Worm (Caenorhabditis elegans) whole organism, L1 larva: ENCODE data around the gene R12B2.6.

Experiments
- C16A3.4 ChIP-seq: fragments of 150-350 bp; optimal IDR thresholded peaks from 2 replicates; lab custom pipeline; 2014; ENCODE audit warnings: missing biosample characterization, missing genetic modification characterization
- C34B4.2 ChIP-seq: sonication (generic microtip); optimal IDR thresholded peaks from 2 replicates; lab custom pipeline; 2017; ENCODE audit warnings: mild to moderate bottlenecking, missing genetic modification characterization, missing compliant biosample characterization
- F16B12.6 ChIP-seq: fragments of 150-350 bp; optimal IDR thresholded peaks from 2 replicates; lab custom pipeline; 2014; ENCODE audit warnings: missing biosample characterization, missing genetic modification characterization
- Y116A8C.19 ChIP-seq: sonication (generic microtip); optimal IDR thresholded peaks from 2 replicates; lab custom pipeline; 2016; ENCODE audit warnings: missing compliant biosample characterization, missing genetic modification characterization, borderline replicate concordance
- ama-1 ChIP-seq: fragments of 150-350 bp; optimal IDR thresholded peaks from 2 replicates; lab custom pipeline; 2014
- blmp-1 ChIP-seq: fragments of 150-350 bp; optimal IDR thresholded peaks from 2 replicates; lab custom pipeline; 2014; ENCODE audit warnings: missing biosample characterization, missing genetic modification characterization
- ceh-82 ChIP-seq, 3 experiments: fragments of 150-350 bp in 1 of 3; sonication (generic microtip) in 2 of 3; optimal IDR thresholded peaks; 2 replicates each; lab custom pipeline; 2014 to 2017; ENCODE audit warnings: missing biosample characterization in 3 of 3, missing genetic modification characterization in 3 of 3
- ces-1 ChIP-seq: fragments of 150-350 bp; optimal IDR thresholded peaks from 2 replicates; lab custom pipeline; 2014; ENCODE audit warnings: missing biosample characterization, missing genetic modification reagents, missing genetic modification characterization
- dsc-1 ChIP-seq: sonication (generic microtip); optimal IDR thresholded peaks from 2 replicates; lab custom pipeline; 2016; ENCODE audit warnings: mild to moderate bottlenecking, missing genetic modification characterization, missing compliant biosample characterization
- efl-1 ChIP-seq, 4 experiments: fragments of 150-350 bp; optimal IDR thresholded peaks in 3 of 4; peaks in 1 of 4; 1 replicate in 1 of 4; 2 replicates in 3 of 4; lab custom pipeline; 2014; ENCODE audit warnings: missing biosample characterization in 2 of 4, missing genetic modification characterization in 2 of 4, missing genetic modification reagents in 2 of 4
- efl-3 ChIP-seq: fragments of 200-800 bp; sonication (Bioruptor generic); optimal IDR thresholded peaks from 2 replicates; lab custom pipeline; 2018; ENCODE audit warnings: mild to moderate bottlenecking, missing genetic modification characterization, missing compliant biosample characterization
- egl-27 ChIP-seq, 2 experiments: fragments of 150-350 bp in 1 of 2; sonication (generic microtip); optimal IDR thresholded peaks; 3 replicates each; lab custom pipeline; 2017 to 2018; ENCODE audit warnings: missing biosample characterization in 2 of 2, missing genetic modification characterization in 2 of 2, missing genetic modification reagents in 2 of 2
- ets-5 ChIP-seq: fragments of 200-800 bp; sonication (Bioruptor generic); IDR thresholded peaks from 2 replicates; pipeline ENCODE4 v1.3.6; 2022; ENCODE audit warnings: missing genetic modification characterization, missing compliant biosample characterization
- fkh-4 ChIP-seq: sonication (generic microtip); optimal IDR thresholded peaks from 2 replicates; lab custom pipeline; 2016; ENCODE audit warnings: missing compliant biosample characterization, missing genetic modification characterization, borderline replicate concordance
- fkh-8 ChIP-seq: sonication (generic microtip); optimal IDR thresholded peaks from 2 replicates; lab custom pipeline; 2016; ENCODE audit warnings: mild to moderate bottlenecking, missing genetic modification characterization, missing compliant biosample characterization
- fos-1 ChIP-seq: fragments of 150-350 bp; optimal IDR thresholded peaks from 2 replicates; lab custom pipeline; 2014; ENCODE audit warnings: missing biosample characterization, missing genetic modification characterization
- grh-1 ChIP-seq: fragments of 200-800 bp; sonication (Bioruptor generic); IDR thresholded peaks from 2 replicates; pipeline ENCODE4 v1.3.6; 2022; ENCODE audit warnings: missing genetic modification reagents, missing genetic modification characterization, missing compliant biosample characterization
- isw-1 ChIP-seq: fragments of 200-800 bp; sonication (Bioruptor generic); IDR thresholded peaks from 2 replicates; pipeline ENCODE4 v1.3.6; 2022; ENCODE audit warnings: missing genetic modification characterization, missing compliant biosample characterization
- jun-1 ChIP-seq: fragments of 150-350 bp; optimal IDR thresholded peaks from 2 replicates; lab custom pipeline; 2014; ENCODE audit warnings: missing biosample characterization, missing genetic modification reagents, missing genetic modification characterization
- lin-13 ChIP-seq: fragments of 150-350 bp; optimal IDR thresholded peaks from 2 replicates; lab custom pipeline; 2014; ENCODE audit warnings: missing biosample characterization, missing genetic modification reagents, missing genetic modification characterization
- lin-14 ChIP-seq: fragments of 200-800 bp; sonication (Bioruptor generic); optimal IDR thresholded peaks from 2 replicates; lab custom pipeline; 2018; ENCODE audit warnings: mild to moderate bottlenecking, missing genetic modification characterization, moderate library complexity, missing compliant biosample characterization
- lin-15B ChIP-seq: fragments of 150-350 bp; sonication (generic microtip); optimal IDR thresholded peaks from 3 replicates; lab custom pipeline; 2014; ENCODE audit warnings: missing biosample characterization, missing genetic modification characterization
- lin-35 ChIP-seq, 2 experiments: fragments of 150-350 bp; optimal IDR thresholded peaks; 2 replicates each; lab custom pipeline; 2014; ENCODE audit warnings: missing biosample characterization in 2 of 2, missing genetic modification characterization in 2 of 2, missing genetic modification reagents in 2 of 2
- lin-39 ChIP-seq: fragments of 150-350 bp; optimal IDR thresholded peaks from 2 replicates; lab custom pipeline; 2014; ENCODE audit warnings: missing biosample characterization, missing genetic modification reagents, missing genetic modification characterization
- mef-2 ChIP-seq: fragments of 150-350 bp; optimal IDR thresholded peaks from 2 replicates; lab custom pipeline; 2014; ENCODE audit warnings: missing biosample characterization, missing genetic modification characterization
- nhr-20 ChIP-seq: sonication (generic microtip); optimal IDR thresholded peaks from 2 replicates; lab custom pipeline; 2016; ENCODE audit warnings: mild to moderate bottlenecking, missing genetic modification characterization, missing compliant biosample characterization
- nhr-237 ChIP-seq: fragments of 150-350 bp; optimal IDR thresholded peaks from 2 replicates; lab custom pipeline; 2014; ENCODE audit warnings: missing biosample characterization, missing genetic modification characterization
- nhr-47 ChIP-seq: sonication (generic microtip); optimal IDR thresholded peaks from 2 replicates; lab custom pipeline; 2016; ENCODE audit warnings: mild to moderate bottlenecking, missing genetic modification characterization, moderate library complexity, missing compliant biosample characterization
- nhr-71 ChIP-seq: sonication (generic microtip); optimal IDR thresholded peaks from 2 replicates; lab custom pipeline; 2016; ENCODE audit warnings: mild to moderate bottlenecking, missing genetic modification characterization, moderate library complexity, missing compliant biosample characterization
- nhr-77 ChIP-seq: fragments of 150-350 bp; optimal IDR thresholded peaks from 2 replicates; lab custom pipeline; 2014; ENCODE audit warnings: missing biosample characterization, missing genetic modification characterization
- nhr-85 ChIP-seq: sonication (generic microtip); peaks from one replicate; lab custom pipeline; 2016; ENCODE audit warnings: missing genetic modification characterization, inconsistent platforms, missing compliant biosample characterization
- pax-3 ChIP-seq: fragments of 200-800 bp; sonication (Bioruptor generic); optimal IDR thresholded peaks from 2 replicates; lab custom pipeline; 2018; ENCODE audit warnings: mild to moderate bottlenecking, missing genetic modification characterization, moderate library complexity, missing compliant biosample characterization
- rnt-1 ChIP-seq: sonication (generic microtip); optimal IDR thresholded peaks from 2 replicates; lab custom pipeline; 2016; ENCODE audit warnings: mild to moderate bottlenecking, missing genetic modification characterization, moderate library complexity, missing compliant biosample characterization
- snu-23 ChIP-seq: sonication (generic microtip); optimal IDR thresholded peaks from 2 replicates; lab custom pipeline; 2016; ENCODE audit warnings: missing genetic modification characterization, missing compliant biosample characterization
- sptf-1 ChIP-seq: fragments of 150-350 bp; optimal IDR thresholded peaks from 2 replicates; lab custom pipeline; 2014; ENCODE audit warnings: missing biosample characterization, missing genetic modification characterization
- tbx-2 ChIP-seq: sonication (generic microtip); optimal IDR thresholded peaks from 2 replicates; lab custom pipeline; 2016; ENCODE audit warnings: missing genetic modification characterization, missing compliant biosample characterization
- tlp-1 ChIP-seq: fragments of 150-350 bp; optimal IDR thresholded peaks from 2 replicates; lab custom pipeline; 2014; ENCODE audit warnings: missing biosample characterization, missing genetic modification characterization
- unc-30 ChIP-seq: sonication (generic microtip); optimal IDR thresholded peaks from 2 replicates; lab custom pipeline; 2017; ENCODE audit warnings: missing biosample characterization, missing genetic modification characterization
- unc-62 ChIP-seq: fragments of 150-350 bp; optimal IDR thresholded peaks from 2 replicates; lab custom pipeline; 2014; ENCODE audit warnings: missing biosample characterization, missing genetic modification reagents, missing genetic modification characterization
- unc-86 ChIP-seq: sonication (generic microtip); optimal IDR thresholded peaks from 2 replicates; lab custom pipeline; 2016; ENCODE audit warnings: missing genetic modification characterization, missing compliant biosample characterization
- xbp-1 ChIP-seq: sonication (generic microtip); optimal IDR thresholded peaks from 2 replicates; lab custom pipeline; 2016; ENCODE audit warnings: missing genetic modification characterization, missing compliant biosample characterization
- zag-1 ChIP-seq: fragments of 150-350 bp; optimal IDR thresholded peaks from 2 replicates; lab custom pipeline; 2014; ENCODE audit warnings: missing biosample characterization, missing genetic modification characterization
- ztf-11 ChIP-seq, 2 experiments: sonication (generic microtip); optimal IDR thresholded peaks; 2 replicates each; lab custom pipeline; 2016 to 2017; ENCODE audit warnings: missing genetic modification characterization in 2 of 2, missing biosample characterization in 1 of 2, missing compliant biosample characterization in 1 of 2

R12B2.6 gene

DNA sequence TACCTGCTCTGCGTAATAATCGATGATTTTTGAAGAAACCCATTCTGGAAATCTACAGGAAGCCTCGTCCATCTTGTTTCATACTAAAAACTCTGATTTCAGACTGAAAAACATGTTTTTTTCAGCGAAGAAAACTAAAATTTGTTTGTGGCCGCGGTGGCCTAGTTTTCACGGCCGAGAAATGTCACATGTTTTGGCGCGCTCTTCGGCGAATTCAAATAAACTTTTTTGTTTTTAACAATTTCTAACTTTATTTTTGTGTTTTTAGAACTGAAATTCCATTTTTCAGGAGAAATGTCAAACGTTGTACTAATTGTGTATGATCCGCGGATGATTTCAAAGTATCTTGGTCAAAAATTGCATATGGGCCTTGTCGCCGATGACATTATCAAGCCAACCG, 31.0 kb downstream of the R12B2.6 start, which contains the start of the genes polq-1 and him-10 (continued):
- TF ChIP-seq fkh-4: peak; percentile 9
- TF ChIP-seq lin-35 (GFP tag; optimal IDR thresholded peaks at IDR 0.05; lab: Kevin White, UChicago): peak; percentile 68 to 89
- TF ChIP-seq nhr-71 (tag; lab: Kevin White, UChicago): peak; percentile 14
- TF ChIP-seq snu-23 (GFP tag; lab: Kevin White, UChicago): peak; percentile 16
- no peak for TF ChIP-seq C34B4.2 (tag; lab: Kevin White, UChicago)

DNA sequence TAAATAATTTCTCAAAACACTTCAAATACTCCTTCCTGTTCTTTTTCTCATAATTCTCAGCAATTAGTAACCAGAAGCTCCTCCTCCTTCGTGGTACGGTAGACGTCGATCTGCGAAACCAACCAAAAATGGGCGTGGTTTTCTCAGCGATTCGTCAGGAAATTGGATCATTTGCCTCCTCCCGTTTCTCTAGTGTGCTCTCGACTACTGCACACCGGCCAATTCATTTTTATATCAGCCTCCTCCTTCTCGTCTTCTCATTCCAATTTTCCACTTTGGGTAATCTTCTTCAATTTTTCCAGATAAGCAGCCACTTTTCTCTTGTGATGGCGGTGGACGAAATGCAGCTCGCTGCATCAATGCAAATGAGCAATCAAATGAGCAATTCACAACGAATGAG, 35.2 kb downstream of the R12B2.6 start, which contains the start of gene ceh-10:
Gene ceh-10, plus strand, starts transcription at position 301 of the 400 bp plus-strand sequence.
- no peak for TF ChIP-seq ztf-11 (tag; optimal IDR thresholded peaks at IDR 0.05; lab: Kevin White, UChicago)
- TF ChIP-seq dsc-1 (tag; lab: Kevin White, UChicago): no peak
- TF ChIP-seq nhr-85: no peak
- no peak for TF ChIP-seq egl-27 (tag; optimal IDR thresholded peaks at IDR 0.05; lab: Kevin White, UChicago)
- no peak for TF ChIP-seq lin-13 (GFP tag; lab: Kevin White, UChicago)
- peak; percentile 4 for TF ChIP-seq tbx-2 (tag; lab: Kevin White, UChicago)
- peak; percentile 44 for TF ChIP-seq lin-14 (GFP tag; lab: Kevin White, UChicago)
- TF ChIP-seq, all 84 proteins: peak for 2

DNA sequence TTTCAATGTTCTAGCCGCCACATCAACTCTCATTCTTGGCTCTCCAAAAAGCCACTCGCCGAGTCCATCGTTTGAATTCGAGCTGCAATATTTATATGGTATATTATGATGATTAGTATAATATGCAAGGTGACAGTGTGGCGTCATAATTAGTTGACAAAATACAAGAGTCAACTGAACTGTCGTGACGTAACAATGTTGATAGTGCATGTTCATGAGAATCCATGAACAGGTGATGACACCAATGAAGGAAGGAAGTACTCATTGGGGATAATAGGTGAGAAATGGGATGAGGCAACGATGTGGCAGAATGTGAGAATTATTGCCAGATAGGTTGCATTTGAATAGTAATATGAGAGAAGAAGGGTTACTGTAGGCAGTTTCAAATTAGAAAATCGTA, 39.0 kb downstream of the R12B2.6 start:
- TF ChIP-seq C16A3.4 (tag; lab: Kevin White, UChicago) (no peak), rnt-1 (tag; lab: Kevin White, UChicago) (no peak), efl-1 (optimal IDR thresholded peaks at IDR 0.05; lab: Kevin White, UChicago) (no peak), efl-1 (GFP tag; optimal IDR thresholded peaks at IDR 0.05 in 1 of 2; lab: Kevin White, UChicago) (peak in 1 of 2 experiments; percentile 44)
- TF ChIP-seq, all 84 proteins: peak for 1

DNA sequence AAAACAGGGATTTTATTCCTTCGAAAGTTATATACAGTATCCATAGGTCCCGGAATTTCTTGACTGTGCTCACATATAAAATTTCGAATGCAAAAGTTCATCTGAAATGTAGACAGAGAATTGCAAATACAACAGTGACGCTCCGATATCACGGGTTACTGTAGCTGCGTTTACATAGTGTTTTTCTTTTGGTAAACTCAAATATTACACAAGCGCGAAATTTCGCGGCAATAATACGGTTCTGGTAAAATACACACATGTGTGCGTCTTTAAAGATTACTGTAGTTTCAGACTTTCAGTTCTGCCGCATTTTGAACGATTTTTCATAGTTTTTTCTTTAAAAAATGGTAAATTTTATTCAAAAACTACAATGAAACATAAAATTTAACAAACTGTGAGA, 43.4 kb downstream of the R12B2.6 start, which contains the start of gene rev-3:
Gene rev-3, minus strand, starts transcription at position 101 of the 400 bp plus-strand sequence.
- TF ChIP-seq Y116A8C.19 (tag; lab: Kevin White, UChicago) (no peak), snu-23 (GFP tag; lab: Kevin White, UChicago) (no peak), ces-1 (GFP tag; lab: Kevin White, UChicago) (no peak), nhr-20 (tag; lab: Kevin White, UChicago) (no peak), jun-1 (no peak), blmp-1 (tag; lab: Kevin White, UChicago) (no peak), sptf-1 (tag; lab: Kevin White, UChicago) (no peak), unc-30 (tag; lab: Kevin White, UChicago) (no peak), ama-1 (lab: Kevin White, UChicago) (no peak), zag-1 (tag; lab: Kevin White, UChicago) (no peak), unc-86 (no peak), F16B12.6 (tag; lab: Kevin White, UChicago) (no peak), nhr-77 (tag; lab: Kevin White, UChicago) (no peak), xbp-1 (no peak), fos-1 (tag; lab: Kevin White, UChicago) (no peak), ets-5 (GFP tag; lab: Robert Waterston, UW) (no peak), pax-3 (tag; lab: Kevin White, UChicago) (no peak), ztf-11 (tag; optimal IDR thresholded peaks at IDR 0.05; lab: Kevin White, UChicago) (no peak), efl-3 (no peak), isw-1 (GFP tag; lab: Robert Waterston, UW) (no peak)
- TF ChIP-seq, all 84 proteins: peak for 0

DNA sequence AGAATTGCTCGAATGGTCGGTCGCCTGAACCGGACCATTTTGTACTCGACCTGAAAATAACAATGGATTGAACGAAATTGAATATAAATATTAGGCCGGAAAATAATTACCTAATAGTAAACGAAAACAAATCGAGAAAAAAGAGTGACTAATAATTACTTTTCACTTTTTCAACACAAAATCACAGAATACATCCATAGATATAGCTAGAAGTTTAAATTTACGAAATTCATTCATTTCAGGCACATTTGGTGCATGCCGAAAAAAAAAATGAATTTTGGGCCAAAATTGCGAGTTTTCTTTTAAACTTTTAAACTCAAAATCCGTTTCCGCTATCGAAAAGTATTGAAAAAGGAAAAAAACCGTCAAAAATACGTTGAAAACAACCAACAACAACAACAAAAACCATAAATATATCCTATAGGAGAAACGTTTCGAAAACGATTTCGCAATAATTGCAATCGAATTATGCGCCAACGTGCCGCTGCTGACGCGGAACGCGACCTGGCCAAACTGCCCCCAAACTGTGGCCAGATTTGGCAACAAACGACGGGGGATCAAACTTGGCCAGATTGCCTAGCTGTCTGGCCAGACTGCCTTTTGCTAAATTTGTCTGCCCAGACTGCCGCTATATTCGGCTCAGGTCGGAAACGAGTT, 48.6 kb downstream of the R12B2.6 start, which contains the start of gene Y37B11A.3:
Gene Y37B11A.3, minus strand, starts transcription at position 51 of the 657 bp plus-strand sequence.
- TF ChIP-seq fos-1 (tag; lab: Kevin White, UChicago) (no peak), mef-2 (tag; lab: Kevin White, UChicago) (no peak), xbp-1 (peak; percentile 77), ces-1 (GFP tag; lab: Kevin White, UChicago) (no peak), fkh-4 (peak; percentile 36), nhr-237 (no peak), lin-15B (tag; lab: Kevin White, UChicago) (peak; percentile 71), ceh-82 (tag; optimal IDR thresholded peaks at IDR 0.05; lab: Kevin White, UChicago) (peak; percentile 87), lin-14 (GFP tag; lab: Kevin White, UChicago) (peak; percentile 87), dsc-1 (tag; lab: Kevin White, UChicago) (peak; percentile 78), fkh-8 (tag; lab: Kevin White, UChicago) (peak; percentile 81), unc-62 (GFP tag; lab: Kevin White, UChicago) (no peak), ets-5 (GFP tag; lab: Robert Waterston, UW) (no peak), lin-39 (tag; lab: Kevin White, UChicago) (peak; percentile 20), F16B12.6 (tag; lab: Kevin White, UChicago) (peak; percentile 61), nhr-47 (tag; lab: Kevin White, UChicago) (peak; percentile 89), grh-1 (GFP tag; lab: Robert Waterston, UW) (peak; percentile 63), tlp-1 (tag; lab: Kevin White, UChicago) (no peak)
